Worm (Caenorhabditis elegans) whole organism, L3 larva: ENCODE measurements around the gene B0273.1.

Source experiments
- aly-2 ChIP-seq: fragments of 150-350 bp; optimal IDR thresholded peaks from 2 replicates; lab custom pipeline; 2014; ENCODE audit warnings: missing biosample characterization, missing genetic modification characterization
- daf-12 ChIP-seq: fragments of 150-350 bp; optimal IDR thresholded peaks from 2 replicates; lab custom pipeline; 2014; ENCODE audit warnings: missing biosample characterization, missing genetic modification reagents, missing genetic modification characterization
- egl-27 ChIP-seq: sonication (generic microtip); optimal IDR thresholded peaks from 4 replicates; lab custom pipeline; 2017; ENCODE audit warnings: missing biosample characterization, missing genetic modification reagents, missing genetic modification characterization
- fkh-2 ChIP-seq: fragments of 150-350 bp; optimal IDR thresholded peaks from 2 replicates; lab custom pipeline; 2014; ENCODE audit warnings: missing biosample characterization, missing genetic modification reagents, missing genetic modification characterization
- jun-1 ChIP-seq: fragments of 150-350 bp; optimal IDR thresholded peaks from 2 replicates; lab custom pipeline; 2014; ENCODE audit warnings: missing biosample characterization, missing genetic modification reagents, missing genetic modification characterization
- nhr-23 ChIP-seq: fragments of 150-350 bp; optimal IDR thresholded peaks from 2 replicates; lab custom pipeline; 2014; ENCODE audit warnings: missing biosample characterization, missing genetic modification reagents, missing genetic modification characterization
- skn-1 ChIP-seq: fragments of 150-350 bp; optimal IDR thresholded peaks from 2 replicates; lab custom pipeline; 2014; ENCODE audit warnings: missing biosample characterization, missing genetic modification characterization

DNA sequence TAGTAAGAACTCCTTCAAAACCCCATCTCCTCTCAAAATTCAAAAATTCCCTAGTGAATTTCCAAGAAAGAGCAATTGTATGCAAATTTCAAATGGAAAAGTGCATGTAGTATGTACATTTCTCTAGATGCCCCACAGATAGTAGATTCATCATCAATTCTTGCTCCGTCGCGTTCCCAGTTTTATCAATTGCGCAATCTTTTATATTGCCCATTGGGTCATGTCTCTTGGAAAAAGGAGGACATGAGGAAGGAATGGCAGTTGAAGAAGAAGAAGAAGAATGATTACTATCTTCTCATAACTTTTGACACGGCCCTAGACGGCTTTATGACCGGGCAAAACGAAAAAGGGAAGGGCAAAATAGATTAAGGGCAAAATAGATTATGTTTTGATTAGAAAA lies 12.8 kb downstream of the B0273.1 start:
- TF ChIP-seq aly-2 (tag; lab: Kevin White, UChicago) (no peak), jun-1 (tag; lab: Kevin White, UChicago) (no peak), skn-1 (tag; lab: Kevin White, UChicago) (no peak), nhr-23 (tag; lab: Kevin White, UChicago) (no peak), egl-27 (no peak), fkh-2 (tag; lab: Kevin White, UChicago) (no peak), daf-12 (tag; lab: Kevin White, UChicago) (no peak)
